Worm (Caenorhabditis elegans): Measurements from ENCODE around the gene C06G3.3.

C06G3.3 gene

ce11 chrIV:7049672-7050206 lies 13.8 kb downstream of the C06G3.3 start, which contains the start of gene nhr-105 (continued):
- TF ChIP-seq attf-3 (GFP tag; conservative IDR thresholded peaks at IDR 0.05) (no peak), snpc-4 (GFP tag; optimal IDR thresholded peaks at IDR 0.05) (no peak), snpc-4 (tag; optimal IDR thresholded peaks at IDR 0.05) (no peak), ceh-100 (GFP tag; IDR thresholded peaks at IDR 0.05) (no peak), pha-4 (tag; optimal IDR thresholded peaks at IDR 0.05) (no peak), F52B5.7 (tag; optimal IDR thresholded peaks at IDR 0.05) (no peak), Y53F4B.3 (GFP tag; IDR thresholded peaks at IDR 0.05) (no peak), pbrm-1 (GFP tag; IDR thresholded peaks at IDR 0.05) (no peak), chd-7 (tag; optimal IDR thresholded peaks at IDR 0.05) (peak; percentile 37), snpc-3.4 (tag; optimal IDR thresholded peaks at IDR 0.05) (no peak), repo-1 (tag; optimal IDR thresholded peaks at IDR 0.05) (no peak), nfyb-1 (GFP tag; IDR thresholded peaks at IDR 0.05) (no peak), mcd-1 (GFP tag; IDR thresholded peaks at IDR 0.05) (no peak), Y67H2A.10 (GFP tag; conservative IDR thresholded peaks at IDR 0.05) (no peak), nhr-179 (tag; optimal IDR thresholded peaks at IDR 0.05) (no peak), cebp-1 (GFP tag; IDR thresholded peaks at IDR 0.05) (no peak), cebp-1 (tag; optimal IDR thresholded peaks at IDR 0.05) (peak; percentile 63), aptf-3 (GFP tag; IDR thresholded peaks at IDR 0.05) (no peak), ccch-3 (GFP tag; optimal IDR thresholded peaks at IDR 0.05) (no peak), F57A8.1 (GFP tag; optimal IDR thresholded peaks at IDR 0.05) (no peak), sptf-2 (GFP tag; optimal IDR thresholded peaks at IDR 0.05) (no peak), ztf-3 (GFP tag; optimal IDR thresholded peaks at IDR 0.05) (no peak), madf-3 (GFP tag; IDR thresholded peaks at IDR 0.05) (no peak), F10E7.11 (tag; optimal IDR thresholded peaks at IDR 0.05) (no peak), ets-4 (GFP tag; optimal IDR thresholded peaks at IDR 0.05) (no peak), snpc-1.1 (tag; optimal IDR thresholded peaks at IDR 0.05; ENCODE audit: insufficient read depth) (no peak), rpc-1 (optimal IDR thresholded peaks at IDR 0.05) (no peak), rpc-1 (tag; optimal IDR thresholded peaks at IDR 0.05) (no peak), rcor-1 (GFP tag; IDR thresholded peaks at IDR 0.05) (no peak), F23B12.7 (tag; optimal IDR thresholded peaks at IDR 0.05; ENCODE audit: insufficient read depth) (no peak), lsl-1 (GFP tag; optimal IDR thresholded peaks at IDR 0.05) (no peak), Y95B8A.8 (GFP tag; IDR thresholded peaks at IDR 0.05) (peak; percentile 51; the same call in 1 of the 2 replicates), lin-35 (GFP tag; optimal IDR thresholded peaks at IDR 0.05) (peak in 1 of 3 experiments; percentile 27), fkh-3 (tag; optimal IDR thresholded peaks at IDR 0.05) (no peak), lin-40 (tag; optimal IDR thresholded peaks at IDR 0.05) (peak; percentile 59), F33H1.4 (GFP tag; IDR thresholded peaks at IDR 0.05) (no peak), egl-44 (GFP tag; IDR thresholded peaks at IDR 0.05) (no peak), ztf-26 (tag; optimal IDR thresholded peaks at IDR 0.05) (peak; percentile 21), nhr-27 (tag; optimal IDR thresholded peaks at IDR 0.05) (no peak), atf-7 (tag; optimal IDR thresholded peaks at IDR 0.05) (peak; percentile 80), tbp1 (GFP tag; optimal IDR thresholded peaks at IDR 0.05) (peak; percentile 34), ceh-40 (GFP tag; IDR thresholded peaks at IDR 0.05) (no peak), dpl-1 (GFP tag; optimal IDR thresholded peaks at IDR 0.05) (no peak), let-607 (tag; optimal IDR thresholded peaks at IDR 0.05) (no peak), Y53G8AR.9 (GFP tag; conservative IDR thresholded peaks at IDR 0.05) (no peak), bed-1 (GFP tag; IDR thresholded peaks at IDR 0.05) (no peak), athp-1 (tag; optimal IDR thresholded peaks at IDR 0.05) (no peak)

Measured in whole organism, young adult.